Fruit fly (Drosophila melanogaster) whole organism, embryonic: ENCODE data around the gene rost.

Experiments
- Abd-B ChIP-seq: fragments of 200-800 bp; sonication (Bioruptor generic); optimal IDR thresholded peaks from 2 replicates; lab custom pipeline; 2018; ENCODE audit warnings: missing biosample characterization, mild to moderate bottlenecking, missing genetic modification characterization, moderate library complexity
- Ada2b ChIP-seq: fragments of 200-800 bp; sonication (Bioruptor generic); IDR thresholded peaks from 2 replicates; pipeline ENCODE4 v1.3.6; 2022; ENCODE audit warnings: missing biosample characterization, missing genetic modification characterization
- Atf-2 ChIP-seq: fragments of 200-800 bp; sonication (Bioruptor generic); optimal IDR thresholded peaks from 2 replicates; lab custom pipeline; 2016; ENCODE audit warnings: missing biosample characterization, missing genetic modification characterization
- Bgb ChIP-seq: fragments of 200-800 bp; sonication (Bioruptor generic); IDR thresholded peaks from 2 replicates; pipeline ENCODE4 v1.3.6; 2022; ENCODE audit warnings: missing biosample characterization, missing genetic modification characterization; ENCODE audit not compliant: partially characterized antibody
- BtbVII ChIP-seq: fragments of 200-800 bp; sonication (Bioruptor generic); optimal IDR thresholded peaks from 3 replicates; lab custom pipeline; 2017; ENCODE audit warnings: missing biosample characterization, mild to moderate bottlenecking, missing genetic modification characterization
- CG10147 ChIP-seq: fragments of 200-800 bp; sonication (Bioruptor generic); optimal IDR thresholded peaks from 2 replicates; lab custom pipeline; 2019; ENCODE audit warnings: missing biosample characterization, mild to moderate bottlenecking, missing genetic modification characterization, moderate library complexity
- CG10462 ChIP-seq: fragments of 200-800 bp; sonication (Bioruptor generic); optimal IDR thresholded peaks from 2 replicates; lab custom pipeline; 2016; ENCODE audit warnings: missing biosample characterization, missing genetic modification characterization
- CG11504 ChIP-seq: fragments of 200-800 bp; sonication (Bioruptor generic); optimal IDR thresholded peaks from 3 replicates; lab custom pipeline; 2019; ENCODE audit warnings: missing biosample characterization, mild to moderate bottlenecking, missing genetic modification characterization, moderate library complexity
- CG12104 ChIP-seq: fragments of 200-800 bp; sonication (Bioruptor generic); optimal IDR thresholded peaks from 3 replicates; lab custom pipeline; 2016; ENCODE audit warnings: missing biosample characterization, missing genetic modification characterization
- CG12659 ChIP-seq: fragments of 200-800 bp; sonication (Bioruptor generic); optimal IDR thresholded peaks from 3 replicates; lab custom pipeline; 2017; ENCODE audit warnings: mild to moderate bottlenecking, missing biosample characterization, missing genetic modification reagents, missing genetic modification characterization
- CG13287 ChIP-seq: fragments of 200-800 bp; sonication (Bioruptor generic); IDR thresholded peaks from 2 replicates; pipeline ENCODE4 v1.3.6; 2022; ENCODE audit warnings: missing biosample characterization, missing genetic modification characterization; ENCODE audit not compliant: partially characterized antibody
- CG13624 ChIP-seq: fragments of 200-800 bp; sonication (Bioruptor generic); optimal IDR thresholded peaks from 2 replicates; lab custom pipeline; 2016; ENCODE audit warnings: missing biosample characterization, missing genetic modification characterization
- CG14667 ChIP-seq: fragments of 200-800 bp; sonication (Bioruptor generic); IDR thresholded peaks from 2 replicates; pipeline ENCODE4 v1.3.6; 2022; ENCODE audit warnings: missing biosample characterization, missing genetic modification characterization
- CG17328 ChIP-seq: fragments of 200-800 bp; sonication (Bioruptor generic); IDR thresholded peaks from 2 replicates; pipeline ENCODE4 v1.3.6; 2022; ENCODE audit warnings: missing biosample characterization, missing genetic modification characterization
- CG18262 ChIP-seq: fragments of 200-800 bp; optimal IDR thresholded peaks from 3 replicates; lab custom pipeline; 2019; ENCODE audit warnings: missing biosample characterization, mild to moderate bottlenecking, missing genetic modification characterization, moderate library complexity
- CG31441 ChIP-seq: fragments of 200-800 bp; sonication (Bioruptor generic); IDR thresholded peaks from 2 replicates; pipeline ENCODE4 v1.3.6; 2022; ENCODE audit warnings: missing biosample characterization, missing genetic modification characterization
- CG33213 ChIP-seq: fragments of 200-800 bp; sonication (Bioruptor generic); optimal IDR thresholded peaks from 3 replicates; lab custom pipeline; 2016; ENCODE audit warnings: missing biosample characterization, missing genetic modification characterization
- CG3726 ChIP-seq: fragments of 200-800 bp; sonication (Bioruptor generic); IDR thresholded peaks from 3 replicates; pipeline ENCODE4, ENCODE4 v1.3.6; 2022; ENCODE audit warnings: missing biosample characterization, missing genetic modification characterization
- CG3847 ChIP-seq: fragments of 200-800 bp; sonication (Bioruptor generic); IDR thresholded peaks from 2 replicates; pipeline ENCODE4 v1.3.6; 2022; ENCODE audit warnings: missing biosample characterization, missing genetic modification characterization
- CG4820 ChIP-seq: fragments of 200-800 bp; sonication (Bioruptor generic); optimal IDR thresholded peaks from 3 replicates; lab custom pipeline; 2016; ENCODE audit warnings: missing biosample characterization, missing genetic modification characterization
- CG5245 ChIP-seq: fragments of 200-800 bp; sonication (Bioruptor generic); optimal IDR thresholded peaks from 3 replicates; lab custom pipeline; 2016; ENCODE audit warnings: missing biosample characterization, missing genetic modification characterization
- CG6175 ChIP-seq: fragments of 200-800 bp; sonication (Bioruptor generic); IDR thresholded peaks from 3 replicates; pipeline ENCODE4 v1.3.6; 2022; ENCODE audit warnings: missing biosample characterization, missing genetic modification characterization
- CG6765 ChIP-seq: fragments of 200-800 bp; sonication (Bioruptor generic); optimal IDR thresholded peaks from 3 replicates; lab custom pipeline; 2017; ENCODE audit warnings: missing biosample characterization, mild to moderate bottlenecking, missing genetic modification characterization
- Dfd ChIP-seq, 2 experiments: fragments of >200 bp; optimal IDR thresholded peaks; 2 replicates each; lab custom pipeline; 2017; ENCODE audit warnings: missing biosample characterization in 2 of 2, missing genetic modification characterization in 2 of 2
- Doc3 ChIP-seq: fragments of 200-800 bp; sonication (Bioruptor generic); IDR thresholded peaks from 3 replicates; pipeline ENCODE4 v1.3.6; 2022; ENCODE audit warnings: missing biosample characterization, missing genetic modification characterization; ENCODE audit not compliant: partially characterized antibody
- E2f1 ChIP-seq: fragments of 200-800 bp; sonication (Bioruptor generic); IDR thresholded peaks from 2 replicates; pipeline ENCODE4 v1.3.6; 2022; ENCODE audit warnings: missing biosample characterization, missing genetic modification characterization
- H2.0 ChIP-seq: fragments of 200-800 bp; sonication (Bioruptor generic); IDR thresholded peaks from 2 replicates; pipeline ENCODE4 v1.3.6; 2022; ENCODE audit warnings: missing biosample characterization, missing genetic modification characterization
- HLH54F ChIP-seq: fragments of 200-800 bp; sonication (Bioruptor generic); optimal IDR thresholded peaks from 3 replicates; lab custom pipeline; 2016; ENCODE audit warnings: missing biosample characterization, missing genetic modification characterization
- Hand ChIP-seq: fragments of 200-800 bp; sonication (Bioruptor generic); optimal IDR thresholded peaks from 2 replicates; lab custom pipeline; 2017; ENCODE audit warnings: mild to moderate bottlenecking, missing biosample characterization, missing genetic modification reagents, missing genetic modification characterization
- Hmr ChIP-seq: fragments of 200-800 bp; sonication (Bioruptor generic); optimal IDR thresholded peaks from 3 replicates; lab custom pipeline; 2017; ENCODE audit warnings: mild to moderate bottlenecking, missing biosample characterization, missing genetic modification reagents, missing genetic modification characterization
- Hr39 ChIP-seq: fragments of >200 bp; optimal IDR thresholded peaks from 2 replicates; lab custom pipeline; 2017
- NK7.1 ChIP-seq: fragments of 200-800 bp; sonication (Bioruptor generic); optimal IDR thresholded peaks from 3 replicates; lab custom pipeline; 2016; ENCODE audit warnings: missing biosample characterization, missing genetic modification characterization
- Nf-YC ChIP-seq: fragments of 200-800 bp; optimal IDR thresholded peaks from 3 replicates; lab custom pipeline; 2019; ENCODE audit warnings: missing biosample characterization, mild to moderate bottlenecking, missing genetic modification characterization, moderate library complexity
- NfI ChIP-seq: fragments of 200-800 bp; sonication (Bioruptor generic); optimal IDR thresholded peaks from 3 replicates; lab custom pipeline; 2018; ENCODE audit warnings: missing biosample characterization, mild to moderate bottlenecking, missing genetic modification characterization, moderate library complexity
- Rx ChIP-seq: fragments of 200-800 bp; sonication (Bioruptor generic); IDR thresholded peaks from 2 replicates; pipeline ENCODE4 v1.3.6; 2022; ENCODE audit warnings: missing biosample characterization, missing genetic modification characterization
- Six4 ChIP-seq: fragments of 200-800 bp; sonication (Bioruptor generic); optimal IDR thresholded peaks from 2 replicates; lab custom pipeline; 2016; ENCODE audit warnings: missing biosample characterization, missing genetic modification characterization
- Sry-β ChIP-seq: fragments of 200-800 bp; sonication (Bioruptor generic); optimal IDR thresholded peaks from 2 replicates; lab custom pipeline; 2018; ENCODE audit warnings: missing biosample characterization, mild to moderate bottlenecking, missing genetic modification characterization, moderate library complexity
- Sry-δ ChIP-seq: fragments of 200-800 bp; sonication (Bioruptor generic); optimal IDR thresholded peaks from 2 replicates; lab custom pipeline; 2016; ENCODE audit warnings: missing biosample characterization, missing genetic modification characterization
- Taf1 ChIP-seq: fragments of 200-800 bp; sonication (Bioruptor generic); IDR thresholded peaks from 2 replicates; pipeline ENCODE4 v1.3.6; 2022; ENCODE audit warnings: missing biosample characterization, missing genetic modification characterization
- ash1 ChIP-seq: fragments of 200-800 bp; sonication (Bioruptor generic); optimal IDR thresholded peaks from 2 replicates; lab custom pipeline; 2018; ENCODE audit warnings: missing biosample characterization, mild to moderate bottlenecking, missing genetic modification characterization
- cad ChIP-seq: fragments of >200 bp; optimal IDR thresholded peaks from 2 replicates; lab custom pipeline; 2017; ENCODE audit warnings: missing biosample characterization, missing genetic modification characterization
- da ChIP-seq: fragments of 200-800 bp; sonication (Bioruptor generic); optimal IDR thresholded peaks from 2 replicates; lab custom pipeline; 2016; ENCODE audit warnings: missing biosample characterization, missing genetic modification characterization
- fd3F ChIP-seq: fragments of 200-800 bp; sonication (Bioruptor generic); optimal IDR thresholded peaks from 2 replicates; lab custom pipeline; 2018; ENCODE audit warnings: missing biosample characterization, mild to moderate bottlenecking, missing genetic modification characterization, moderate library complexity
- fd96Cb ChIP-seq: fragments of 200-800 bp; sonication (Bioruptor generic); optimal IDR thresholded peaks from 2 replicates; lab custom pipeline; 2018; ENCODE audit warnings: missing biosample characterization, mild to moderate bottlenecking, missing genetic modification characterization, moderate library complexity
- ken ChIP-seq: fragments of 200-800 bp; sonication (Bioruptor generic); IDR thresholded peaks from 3 replicates; pipeline ENCODE4 v1.3.6; 2022; ENCODE audit warnings: missing biosample characterization, missing genetic modification characterization
- mirr ChIP-seq: fragments of 200-800 bp; sonication (Bioruptor generic); optimal IDR thresholded peaks from 3 replicates; lab custom pipeline; 2018; ENCODE audit warnings: missing biosample characterization, mild to moderate bottlenecking, missing genetic modification characterization
- nerfin-1 ChIP-seq: fragments of 200-800 bp; sonication (Bioruptor generic); optimal IDR thresholded peaks from 3 replicates; lab custom pipeline; 2019; ENCODE audit warnings: missing biosample characterization, mild to moderate bottlenecking, missing genetic modification characterization, moderate library complexity
- pum ChIP-seq: fragments of 200-800 bp; sonication (Bioruptor generic); optimal IDR thresholded peaks from 2 replicates; lab custom pipeline; 2016; ENCODE audit warnings: missing biosample characterization, missing genetic modification characterization
- pzg ChIP-seq: fragments of 200-800 bp; sonication (Bioruptor generic); optimal IDR thresholded peaks from 3 replicates; lab custom pipeline; 2018; ENCODE audit warnings: missing biosample characterization, mild to moderate bottlenecking, missing genetic modification characterization, moderate library complexity
- so ChIP-seq: fragments of 200-800 bp; sonication (Bioruptor generic); IDR thresholded peaks from 3 replicates; pipeline ENCODE4 v1.3.6; 2022; ENCODE audit warnings: missing biosample characterization, missing genetic modification characterization
- sqz ChIP-seq: fragments of 200-800 bp; sonication (Bioruptor generic); optimal IDR thresholded peaks from 3 replicates; lab custom pipeline; 2018; ENCODE audit warnings: missing biosample characterization, mild to moderate bottlenecking, missing genetic modification characterization
- toy ChIP-seq: fragments of 200-800 bp; sonication (Bioruptor generic); IDR thresholded peaks from 2 replicates; pipeline ENCODE4 v1.3.6; 2022; ENCODE audit warnings: missing biosample characterization, missing genetic modification characterization
- vfl ChIP-seq: fragments of 200-800 bp; sonication (Bioruptor generic); optimal IDR thresholded peaks from 2 replicates; lab custom pipeline; 2016; ENCODE audit warnings: missing biosample characterization, missing genetic modification characterization

Gene rost

dm6 chr2L:8943110-8943509 is 46.2 kb downstream of the rost start, which contains the start of gene CG9515 (continued):
- TF ChIP-seq Bgb: peak; percentile 95
- peak; percentile 92 for TF ChIP-seq Sry-δ
- no peak for TF ChIP-seq sqz (GFP tag; lab: Kevin White, UChicago)
- no peak for TF ChIP-seq Abd-B (GFP tag; lab: Kevin White, UChicago)
- TF ChIP-seq BtbVII (GFP tag; lab: Kevin White, UChicago): no peak
- TF ChIP-seq CG17328 (GFP tag; lab: Robert Waterston, UW): no peak
- no peak for TF ChIP-seq fd96Cb (tag; lab: Kevin White, UChicago)
- TF ChIP-seq CG6765 (GFP tag; lab: Kevin White, UChicago): no peak
- TF ChIP-seq CG13624 (GFP tag; lab: Kevin White, UChicago): peak; percentile 27
- TF ChIP-seq Sry-β (GFP tag; lab: Kevin White, UChicago): no peak
- TF ChIP-seq CG33213 (GFP tag; lab: Kevin White, UChicago): peak; percentile 16
- no peak for TF ChIP-seq Hmr (GFP tag; lab: Kevin White, UChicago)
- no peak for TF ChIP-seq CG5245 (GFP tag; lab: Kevin White, UChicago)
- no peak for TF ChIP-seq H2.0 (GFP tag; lab: Robert Waterston, UW)
- no peak for TF ChIP-seq Dfd (GFP tag; optimal IDR thresholded peaks at IDR 0.05; lab: Kevin White, UChicago)
- TF ChIP-seq pzg (GFP tag; lab: Kevin White, UChicago): peak; percentile 82
- TF ChIP-seq CG11504 (tag; lab: Kevin White, UChicago): no peak
- no peak for TF ChIP-seq NK7.1
- TF ChIP-seq ken (GFP tag; lab: Robert Waterston, UW): no peak
- no peak for TF ChIP-seq Rx
- no peak for TF ChIP-seq Ada2b
- no peak for TF ChIP-seq CG10462 (GFP tag; lab: Kevin White, UChicago)
- no peak for TF ChIP-seq CG12104 (GFP tag; lab: Kevin White, UChicago)
- no peak for TF ChIP-seq CG31441
- TF ChIP-seq pum (GFP tag; lab: Kevin White, UChicago): no peak
- no peak for TF ChIP-seq nerfin-1 (tag; lab: Kevin White, UChicago)
- no peak for TF ChIP-seq CG18262 (tag; lab: Kevin White, UChicago)
- no peak for TF ChIP-seq toy (GFP tag; lab: Robert Waterston, UW)
- TF ChIP-seq CG4820 (GFP tag; lab: Kevin White, UChicago): no peak
- TF ChIP-seq Doc3 (GFP tag; lab: Robert Waterston, UW): peak; percentile 71
- TF ChIP-seq CG10147 (GFP tag; lab: Kevin White, UChicago): no peak
- TF ChIP-seq Hr39: no peak
- TF ChIP-seq E2f1 (GFP tag; lab: Robert Waterston, UW): no peak
- no peak for TF ChIP-seq fd3F
- no peak for TF ChIP-seq Six4 (GFP tag; lab: Kevin White, UChicago)
- TF ChIP-seq cad (GFP tag; lab: Kevin White, UChicago): no peak
- peak; percentile 71 for TF ChIP-seq CG12659 (GFP tag; lab: Kevin White, UChicago)
- TF ChIP-seq NfI (GFP tag; lab: Kevin White, UChicago): no peak
- TF ChIP-seq HLH54F (GFP tag; lab: Kevin White, UChicago): no peak
- TF ChIP-seq so (GFP tag; lab: Robert Waterston, UW): no peak
- peak; percentile 56 for TF ChIP-seq mirr (GFP tag; lab: Kevin White, UChicago)
- no peak for TF ChIP-seq CG3847
- TF ChIP-seq CG14667: no peak
- TF ChIP-seq Atf-2 (GFP tag; lab: Kevin White, UChicago): no peak
- TF ChIP-seq ash1: no peak
- peak; percentile 10 for TF ChIP-seq Nf-YC (tag; lab: Kevin White, UChicago)
- TF ChIP-seq Hand (GFP tag; lab: Kevin White, UChicago): no peak
- TF ChIP-seq da (GFP tag; lab: Kevin White, UChicago): no peak
- TF ChIP-seq CG3726: no peak
- TF ChIP-seq CG13287 (GFP tag; lab: Robert Waterston, UW): peak; percentile 92
- TF ChIP-seq CG6175 (GFP tag; lab: Robert Waterston, UW): no peak
- no peak for TF ChIP-seq vfl
- TF ChIP-seq Taf1 (GFP tag; lab: Robert Waterston, UW): no peak
